Worm (Caenorhabditis elegans) whole organism, L2 larva: Measurements from ENCODE around the gene F54E7.6.

ENCODE experiments used
- F13H6.1 ChIP-seq: sonication (generic microtip); optimal IDR thresholded peaks from 2 replicates; lab custom pipeline; 2016; ENCODE audit warnings: missing genetic modification characterization, missing compliant biosample characterization
- R02D3.7 ChIP-seq: fragments of 150-350 bp; optimal IDR thresholded peaks from 2 replicates; lab custom pipeline; 2014; ENCODE audit warnings: missing biosample characterization, missing genetic modification characterization
- Y55F3AM.14 ChIP-seq: fragments of 200-800 bp; sonication (Bioruptor generic); optimal IDR thresholded peaks from 2 replicates; lab custom pipeline; 2018; ENCODE audit warnings: mild to moderate bottlenecking, missing genetic modification characterization, missing compliant biosample characterization
- ZK546.5 ChIP-seq: sonication (generic microtip); optimal IDR thresholded peaks from 2 replicates; lab custom pipeline; 2017; ENCODE audit warnings: missing biosample characterization, missing genetic modification characterization
- alr-1 ChIP-seq: fragments of 150-350 bp; optimal IDR thresholded peaks from 2 replicates; lab custom pipeline; 2014; ENCODE audit warnings: missing biosample characterization, missing genetic modification characterization
- aly-2 ChIP-seq: fragments of 150-350 bp; optimal IDR thresholded peaks from 2 replicates; lab custom pipeline; 2014; ENCODE audit warnings: missing biosample characterization, missing genetic modification characterization
- ama-1 ChIP-seq: fragments of 150-350 bp; optimal IDR thresholded peaks from 2 replicates; lab custom pipeline; 2018; ENCODE audit warnings: inconsistent platforms
- blmp-1 ChIP-seq: sonication (generic microtip); optimal IDR thresholded peaks from 2 replicates; lab custom pipeline; 2017; ENCODE audit warnings: missing genetic modification characterization, mild to moderate bottlenecking, missing compliant biosample characterization, antibody characterized with exemption, moderate library complexity; ENCODE audit not compliant: insufficient read depth
- ceh-16 ChIP-seq: fragments of 150-350 bp; optimal IDR thresholded peaks from 2 replicates; lab custom pipeline; 2014; ENCODE audit warnings: missing biosample characterization, missing genetic modification characterization
- ceh-82 ChIP-seq: fragments of 150-350 bp; optimal IDR thresholded peaks from 2 replicates; lab custom pipeline; 2014; ENCODE audit warnings: missing biosample characterization, missing genetic modification characterization
- crh-2 ChIP-seq: sonication (generic microtip); optimal IDR thresholded peaks from 2 replicates; lab custom pipeline; 2017; ENCODE audit warnings: missing biosample characterization, missing genetic modification characterization
- dmd-4 ChIP-seq: sonication (generic microtip); optimal IDR thresholded peaks from 2 replicates; lab custom pipeline; 2017; ENCODE audit warnings: missing biosample characterization, missing genetic modification characterization
- egl-27 ChIP-seq: sonication (generic microtip); optimal IDR thresholded peaks from 3 replicates; lab custom pipeline; 2017; ENCODE audit warnings: missing biosample characterization, missing genetic modification reagents, missing genetic modification characterization
- elt-1 ChIP-seq: fragments of 150-350 bp; optimal IDR thresholded peaks from 2 replicates; lab custom pipeline; 2014; ENCODE audit warnings: missing biosample characterization, missing genetic modification characterization
- elt-3 ChIP-seq: sonication (generic microtip); optimal IDR thresholded peaks from 2 replicates; lab custom pipeline; 2017; ENCODE audit warnings: missing biosample characterization, missing genetic modification characterization
- fos-1 ChIP-seq: fragments of 150-350 bp; optimal IDR thresholded peaks from 2 replicates; lab custom pipeline; 2014; ENCODE audit warnings: missing biosample characterization, missing genetic modification characterization
- gmeb-1 ChIP-seq: fragments of 150-350 bp; optimal IDR thresholded peaks from 2 replicates; lab custom pipeline; 2014; ENCODE audit warnings: missing biosample characterization, missing genetic modification characterization
- lin-11 ChIP-seq: fragments of 150-350 bp; sonication (generic microtip); optimal IDR thresholded peaks from 2 replicates; lab custom pipeline; 2014; ENCODE audit warnings: missing biosample characterization, missing genetic modification characterization, inconsistent platforms, mixed read lengths
- lin-13 ChIP-seq: fragments of 150-350 bp; optimal IDR thresholded peaks from 2 replicates; lab custom pipeline; 2014; ENCODE audit warnings: missing biosample characterization, missing genetic modification reagents, missing genetic modification characterization
- lsy-2 ChIP-seq, 2 experiments: fragments of 150-350 bp in 1 of 2; sonication (generic microtip) in 1 of 2; optimal IDR thresholded peaks; 2 replicates each; lab custom pipeline; 2014 to 2017; ENCODE audit warnings: missing biosample characterization in 2 of 2, missing genetic modification characterization in 2 of 2
- mab-5 ChIP-seq: fragments of 150-350 bp; optimal IDR thresholded peaks from 2 replicates; lab custom pipeline; 2014; ENCODE audit warnings: missing biosample characterization, missing genetic modification characterization
- mbf-1 ChIP-seq: sonication (generic microtip); optimal IDR thresholded peaks from 2 replicates; lab custom pipeline; 2017; ENCODE audit warnings: missing biosample characterization, missing genetic modification characterization
- mdl-1 ChIP-seq, 2 experiments: fragments of 150-350 bp in 1 of 2; sonication (generic microtip) in 1 of 2; optimal IDR thresholded peaks; 2 replicates each; lab custom pipeline; 2017; ENCODE audit warnings: missing biosample characterization in 2 of 2, missing genetic modification characterization in 2 of 2
- nhr-10 ChIP-seq: sonication (generic microtip); optimal IDR thresholded peaks from 2 replicates; lab custom pipeline; 2017; ENCODE audit warnings: missing biosample characterization, missing genetic modification characterization
- nhr-11 ChIP-seq: fragments of 150-350 bp; optimal IDR thresholded peaks from 2 replicates; lab custom pipeline; 2014; ENCODE audit warnings: missing biosample characterization, missing genetic modification characterization
- nhr-129 ChIP-seq: fragments of 150-350 bp; optimal IDR thresholded peaks from 2 replicates; lab custom pipeline; 2014; ENCODE audit warnings: missing biosample characterization, missing genetic modification characterization
- nhr-21 ChIP-seq: fragments of 150-350 bp; optimal IDR thresholded peaks from 2 replicates; lab custom pipeline; 2014; ENCODE audit warnings: missing biosample characterization, missing genetic modification characterization
- nhr-23 ChIP-seq: fragments of 150-350 bp; optimal IDR thresholded peaks from 2 replicates; lab custom pipeline; 2014; ENCODE audit warnings: missing biosample characterization, missing genetic modification reagents, missing genetic modification characterization
- nhr-237 ChIP-seq: fragments of 150-350 bp; optimal IDR thresholded peaks from 2 replicates; lab custom pipeline; 2014; ENCODE audit warnings: missing biosample characterization, missing genetic modification characterization
- nhr-25 ChIP-seq: fragments of 150-350 bp; sonication (generic microtip); optimal IDR thresholded peaks from 3 replicates; lab custom pipeline; 2014; ENCODE audit warnings: missing biosample characterization, missing genetic modification characterization
- nhr-6 ChIP-seq: fragments of 150-350 bp; optimal IDR thresholded peaks from 2 replicates; lab custom pipeline; 2014; ENCODE audit warnings: missing biosample characterization, missing genetic modification characterization
- nhr-77 ChIP-seq: fragments of 150-350 bp; optimal IDR thresholded peaks from 2 replicates; lab custom pipeline; 2014; ENCODE audit warnings: missing biosample characterization, missing genetic modification characterization
- peb-1 ChIP-seq: fragments of 150-350 bp; optimal IDR thresholded peaks from 2 replicates; lab custom pipeline; 2014; ENCODE audit warnings: missing biosample characterization, missing genetic modification characterization
- sem-4 ChIP-seq: fragments of 150-350 bp; optimal IDR thresholded peaks from 2 replicates; lab custom pipeline; 2014; ENCODE audit warnings: missing biosample characterization, missing genetic modification reagents, missing genetic modification characterization
- skn-1 ChIP-seq: sonication (generic microtip); optimal IDR thresholded peaks from 2 replicates; lab custom pipeline; 2017; ENCODE audit warnings: missing biosample characterization, missing genetic modification characterization
- sma-3 ChIP-seq: sonication (generic microtip); optimal IDR thresholded peaks from 2 replicates; lab custom pipeline; 2016; ENCODE audit warnings: missing genetic modification reagents, missing genetic modification characterization, missing compliant biosample characterization
- sma-9 ChIP-seq, 2 experiments: fragments of 150-350 bp in 1 of 2; sonication (generic microtip) in 1 of 2; optimal IDR thresholded peaks; 2 replicates each; lab custom pipeline; 2014 to 2016; ENCODE audit warnings: missing genetic modification characterization in 2 of 2, mild to moderate bottlenecking in 1 of 2, missing biosample characterization in 1 of 2, missing compliant biosample characterization in 1 of 2, missing genetic modification reagents in 1 of 2, moderate library complexity in 1 of 2
- snpc-4 ChIP-seq: fragments of 150-350 bp; optimal IDR thresholded peaks from 2 replicates; lab custom pipeline; 2014; ENCODE audit warnings: missing biosample characterization, missing genetic modification characterization
- unc-39 ChIP-seq: fragments of 150-350 bp; optimal IDR thresholded peaks from 2 replicates; lab custom pipeline; 2014; ENCODE audit warnings: missing biosample characterization, missing genetic modification characterization
- unc-55 ChIP-seq: fragments of 150-350 bp; sonication (generic microtip); optimal IDR thresholded peaks from 3 replicates; lab custom pipeline; 2014; ENCODE audit warnings: missing biosample characterization, missing genetic modification reagents, missing genetic modification characterization
- unc-62 ChIP-seq: fragments of 150-350 bp; optimal IDR thresholded peaks from 2 replicates; lab custom pipeline; 2014; ENCODE audit warnings: missing biosample characterization, missing genetic modification reagents, missing genetic modification characterization
- zag-1 ChIP-seq: fragments of 150-350 bp; optimal IDR thresholded peaks from 2 replicates; lab custom pipeline; 2014; ENCODE audit warnings: missing biosample characterization, missing genetic modification characterization
- ztf-1 ChIP-seq: fragments of 200-800 bp; sonication (Bioruptor generic); conservative IDR thresholded peaks from 2 replicates; pipeline ENCODE4 v1.3.6; 2022; ENCODE audit warnings: missing genetic modification characterization, missing compliant biosample characterization
- ztf-11 ChIP-seq: sonication (generic microtip); optimal IDR thresholded peaks from 2 replicates; lab custom pipeline; 2017; ENCODE audit warnings: missing biosample characterization, missing genetic modification characterization
- ztf-4 ChIP-seq: fragments of 150-350 bp; optimal IDR thresholded peaks from 2 replicates; lab custom pipeline; 2014; ENCODE audit warnings: missing biosample characterization, missing genetic modification characterization

Gene F54E7.6

DNA sequence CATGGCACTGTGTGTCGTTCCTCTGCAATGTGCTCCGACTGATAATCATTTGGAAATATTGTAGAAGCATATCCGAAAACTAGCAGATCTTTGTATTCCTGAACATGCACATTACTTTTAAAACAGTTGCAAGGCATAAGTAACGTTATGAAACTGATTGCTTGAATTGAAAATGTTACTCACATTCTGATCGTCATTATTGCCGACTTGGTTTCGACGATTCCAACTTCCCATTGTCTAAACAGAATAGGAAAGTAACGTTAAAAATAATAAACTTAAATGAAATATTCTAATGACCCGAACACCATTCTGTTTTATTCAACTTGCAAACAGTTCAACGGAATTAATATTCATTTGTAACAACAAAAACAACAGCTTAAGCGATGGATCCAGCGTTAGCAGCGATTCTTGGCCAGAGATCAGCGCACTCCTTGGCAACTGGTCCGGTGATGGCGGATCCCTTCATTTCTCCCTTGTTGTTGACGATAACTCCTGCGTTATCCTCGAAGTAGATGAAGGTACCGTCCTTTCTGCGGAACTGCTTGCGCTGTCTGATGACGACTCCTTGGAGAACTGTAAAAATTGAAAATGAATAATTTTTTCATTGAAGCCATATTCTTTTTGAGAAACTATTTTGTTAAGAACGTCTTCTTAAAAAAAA is 44.5 kb upstream of the F54E7.6 start, which contains the start of gene swp-1:
TSS of gene swp-1 (minus strand) at position 298 of the 661 bp plus-strand sequence.
- TF ChIP-seq unc-39 (tag; lab: Kevin White, UChicago) = no peak
- no peak for TF ChIP-seq ztf-4 (tag; lab: Kevin White, UChicago)
- no peak for TF ChIP-seq elt-3 (tag; lab: Kevin White, UChicago)
- no peak for TF ChIP-seq nhr-11 (tag; lab: Kevin White, UChicago)
- no peak for TF ChIP-seq Y55F3AM.14
- no peak for TF ChIP-seq skn-1
- no peak for TF ChIP-seq egl-27
- TF ChIP-seq nhr-129 (tag; lab: Kevin White, UChicago) = no peak
- TF ChIP-seq elt-1 (tag; lab: Kevin White, UChicago) = no peak
- TF ChIP-seq lin-13 (GFP tag; lab: Kevin White, UChicago) = no peak
- no peak for TF ChIP-seq peb-1 (tag; lab: Kevin White, UChicago)
- TF ChIP-seq sma-3 (GFP tag; lab: Kevin White, UChicago) = no peak
- no peak for TF ChIP-seq nhr-77
- no peak for TF ChIP-seq ama-1
- no peak for TF ChIP-seq sma-9 (GFP tag; optimal IDR thresholded peaks at IDR 0.05; lab: Kevin White, UChicago)
- TF ChIP-seq sma-9 (tag; optimal IDR thresholded peaks at IDR 0.05; lab: Kevin White, UChicago) = no peak
- TF ChIP-seq crh-2 = no peak
- TF ChIP-seq unc-55 (GFP tag; lab: Kevin White, UChicago) = no peak
- TF ChIP-seq dmd-4 (tag; lab: Kevin White, UChicago) = no peak

DNA sequence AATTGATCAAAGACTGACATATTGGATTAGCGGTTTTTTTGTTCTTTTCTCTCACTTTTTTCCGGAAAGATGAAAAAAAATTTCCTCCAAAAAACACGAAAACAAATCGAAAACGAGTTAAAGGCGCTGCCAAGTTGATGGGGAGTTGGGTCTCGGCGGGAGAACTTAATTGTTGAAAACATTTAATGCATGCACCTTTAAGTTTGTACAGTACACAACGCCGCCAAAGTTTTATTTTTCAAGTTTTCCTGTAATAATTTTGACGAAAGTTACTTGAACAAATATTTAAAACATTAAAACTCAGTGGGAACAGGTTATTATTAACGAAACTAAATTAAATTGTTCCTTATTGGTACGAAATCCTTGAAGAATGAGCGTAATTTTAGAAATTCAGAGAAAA is 40.6 kb upstream of the F54E7.6 start:
- TF ChIP-seq ceh-16 (tag; lab: Kevin White, UChicago) (no peak), blmp-1 (tag; lab: Kevin White, UChicago) (no peak), peb-1 (tag; lab: Kevin White, UChicago) (no peak), dmd-4 (tag; lab: Kevin White, UChicago) (no peak)
- TF ChIP-seq, all 48 proteins: peak for 0

DNA sequence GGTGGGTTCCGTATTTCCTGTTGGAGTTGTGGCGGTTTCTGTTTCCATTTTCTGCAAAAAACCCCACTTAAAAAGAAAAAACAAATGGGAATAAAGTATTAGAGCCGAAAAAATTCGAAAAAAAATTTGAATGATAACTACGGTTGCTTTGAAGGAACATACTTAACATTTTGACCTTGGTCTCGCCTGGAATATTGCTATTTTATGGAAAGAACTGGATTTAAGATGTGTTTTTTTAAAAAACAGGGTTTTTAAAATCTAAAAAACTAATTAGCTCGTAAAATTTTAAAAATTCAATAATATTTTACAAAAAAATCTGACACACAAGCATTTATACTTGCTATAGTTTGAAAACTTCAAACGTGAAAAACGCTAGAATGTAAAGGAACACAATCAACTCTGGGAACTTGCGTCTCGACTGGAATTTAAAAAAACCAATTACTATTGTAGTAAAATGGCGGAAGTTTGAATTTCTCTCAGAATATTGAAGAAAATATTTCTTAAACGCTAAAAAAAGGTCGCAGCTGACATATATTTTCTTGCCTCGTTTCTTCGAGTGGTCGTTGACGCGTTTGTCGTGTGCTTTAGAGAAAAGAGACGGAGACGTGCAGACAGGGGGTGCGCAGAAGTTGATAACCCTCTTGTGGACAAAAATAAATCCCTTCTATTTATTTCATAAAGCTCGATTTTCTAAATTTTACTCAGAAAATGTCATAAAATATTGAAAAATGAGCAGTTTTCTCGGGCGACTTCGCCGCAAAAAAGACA is 37.3 kb upstream of the F54E7.6 start, which contains the start of the genes lgg-3 and rgs-5:
TSS of gene lgg-3 (minus strand) at position 51 of the 768 bp plus-strand sequence.
TSS of gene rgs-5 (plus strand) at position 593 of the 768 bp plus-strand sequence.
- TF ChIP-seq ztf-4 (tag; lab: Kevin White, UChicago) (no peak), mdl-1 (tag; optimal IDR thresholded peaks at IDR 0.05; lab: Kevin White, UChicago) (no peak), lsy-2 (tag; optimal IDR thresholded peaks at IDR 0.05; lab: Kevin White, UChicago) (peak; percentile 1 to 65), nhr-237 (tag; lab: Kevin White, UChicago) (no peak), nhr-23 (tag; lab: Kevin White, UChicago) (no peak), peb-1 (tag; lab: Kevin White, UChicago) (no peak), unc-39 (tag; lab: Kevin White, UChicago) (no peak), ztf-11 (tag; lab: Kevin White, UChicago) (no peak), ztf-1 (no peak), Y55F3AM.14 (no peak), R02D3.7 (no peak), nhr-21 (no peak), zag-1 (tag; lab: Kevin White, UChicago) (no peak), nhr-6 (tag; lab: Kevin White, UChicago) (no peak), egl-27 (no peak), sem-4 (tag; lab: Kevin White, UChicago) (no peak), F13H6.1 (tag; lab: Kevin White, UChicago) (no peak), mab-5 (tag; lab: Kevin White, UChicago) (no peak), unc-62 (no peak), lin-13 (GFP tag; lab: Kevin White, UChicago) (peak; percentile 50), elt-3 (tag; lab: Kevin White, UChicago) (no peak), fos-1 (peak; percentile 24), aly-2 (no peak), alr-1 (tag; lab: Kevin White, UChicago) (no peak), dmd-4 (tag; lab: Kevin White, UChicago) (no peak), lin-11 (no peak), snpc-4 (tag; lab: Kevin White, UChicago) (peak; percentile 34), gmeb-1 (tag; lab: Kevin White, UChicago) (no peak), sma-3 (GFP tag; lab: Kevin White, UChicago) (no peak), ZK546.5 (tag; lab: Kevin White, UChicago) (no peak), mbf-1 (tag; lab: Kevin White, UChicago) (no peak), sma-9 (GFP tag; optimal IDR thresholded peaks at IDR 0.05; lab: Kevin White, UChicago) (no peak), sma-9 (tag; optimal IDR thresholded peaks at IDR 0.05; lab: Kevin White, UChicago) (no peak), ama-1 (no peak), ceh-82 (no peak), nhr-10 (no peak), nhr-11 (tag; lab: Kevin White, UChicago) (no peak), unc-55 (GFP tag; lab: Kevin White, UChicago) (peak; percentile 61), elt-1 (tag; lab: Kevin White, UChicago) (no peak), nhr-25 (tag; lab: Kevin White, UChicago) (no peak), ceh-16 (tag; lab: Kevin White, UChicago) (no peak)
